Worm (Caenorhabditis elegans): ENCODE results near the gene C53A5.2.

The C53A5.2 gene

ce11 chrV:14523788-14524582, 980 bp upstream of the C53A5.2 start, which contains the start of gene ril-1 (continued):
- TF ChIP-seq jun-1 (tag; optimal IDR thresholded peaks at IDR 0.05) (no peak), attf-4 (tag; optimal IDR thresholded peaks at IDR 0.05) (no peak), ama-1 (optimal IDR thresholded peaks at IDR 0.05) (no peak), ceh-62 (tag; optimal IDR thresholded peaks at IDR 0.05) (no peak), mxl-3 (GFP tag; optimal IDR thresholded peaks at IDR 0.05) (peak; percentile 6), hlh-30 (tag; optimal IDR thresholded peaks at IDR 0.05; ENCODE audit: insufficient read depth) (peak; percentile 35), cey-2 (tag; optimal IDR thresholded peaks at IDR 0.05; ENCODE audit: borderline replicate concordance, insufficient read depth) (no peak), ces-1 (GFP tag; optimal IDR thresholded peaks at IDR 0.05) (no peak), hlh-11 (tag; optimal IDR thresholded peaks at IDR 0.05) (no peak), nhr-28 (tag; optimal IDR thresholded peaks at IDR 0.05) (peak; percentile 59), nhr-25 (tag; optimal IDR thresholded peaks at IDR 0.05; ENCODE audit: borderline replicate concordance, insufficient read depth) (no peak), nhr-41 (GFP tag; IDR thresholded peaks at IDR 0.05) (no peak), aha-1 (tag) (peak; percentile 77), lin-38 (GFP tag; IDR thresholded peaks at IDR 0.05) (peak; percentile 62), nhr-48 (tag; optimal IDR thresholded peaks at IDR 0.05) (no peak), aly-2 (tag; optimal IDR thresholded peaks at IDR 0.05) (no peak), hif-1 (tag; optimal IDR thresholded peaks at IDR 0.05) (peak in 1 of 2 experiments; percentile 28), dmd-9 (GFP tag; IDR thresholded peaks at IDR 0.05) (no peak), unc-62 (GFP tag; optimal IDR thresholded peaks at IDR 0.05 in 1 of 2) (no peak), unc-62 (tag; optimal IDR thresholded peaks at IDR 0.05) (no peak), ctbp-1 (GFP tag; IDR thresholded peaks at IDR 0.05) (no peak)

ce11 chrV:14522514-14522913, 491 bp downstream of the C53A5.2 start, which contains the start of gene C53A5.16:
Gene C53A5.16 (minus strand): TSS chrV:14522614.
- TF ChIP-seq hlh-11 (tag; optimal IDR thresholded peaks at IDR 0.05) (no peak), fkh-10 (GFP tag; optimal IDR thresholded peaks at IDR 0.05) (no peak), nhr-42 (GFP tag; IDR thresholded peaks at IDR 0.05) (no peak), Y105C5A.15 (GFP tag; IDR thresholded peaks at IDR 0.05) (no peak), ztf-7 (tag; optimal IDR thresholded peaks at IDR 0.05) (no peak), T20F7.1 (GFP tag; optimal IDR thresholded peaks at IDR 0.05) (no peak), arid-1 (GFP tag; conservative IDR thresholded peaks at IDR 0.05) (no peak), D1046.2 (GFP tag; IDR thresholded peaks at IDR 0.05) (no peak), Y5F2A.4 (GFP tag; optimal IDR thresholded peaks at IDR 0.05) (no peak), nhr-48 (tag; optimal IDR thresholded peaks at IDR 0.05) (no peak), nhr-11 (tag; optimal IDR thresholded peaks at IDR 0.05) (no peak), daf-16 (GFP tag; optimal IDR thresholded peaks at IDR 0.05) (no peak), daf-16 (tag; optimal IDR thresholded peaks at IDR 0.05) (no peak), nhr-10 (tag; optimal IDR thresholded peaks at IDR 0.05) (no peak), zfp-3 (GFP tag; conservative IDR thresholded peaks at IDR 0.05) (no peak), attf-4 (tag; optimal IDR thresholded peaks at IDR 0.05) (no peak), dpl-1 (GFP tag; optimal IDR thresholded peaks at IDR 0.05) (no peak), daf-19 (GFP tag; conservative IDR thresholded peaks at IDR 0.05) (no peak), daf-12 (tag; optimal IDR thresholded peaks at IDR 0.05) (no peak), Y75B8A.6 (GFP tag; IDR thresholded peaks at IDR 0.05) (no peak), zag-1 (tag; optimal IDR thresholded peaks at IDR 0.05) (no peak)

ce11 chrV:14521000-14521399, 2.0 kb downstream of the C53A5.2 start, which contains the start of gene C53A5.17:
Gene C53A5.17 (minus strand): TSS chrV:14521100.
- no peak for TF ChIP-seq Y5F2A.4 (GFP tag; optimal IDR thresholded peaks at IDR 0.05)
- peak in 1 of 2 experiments; percentile 32 for TF ChIP-seq unc-62 (GFP tag; optimal IDR thresholded peaks at IDR 0.05 in 1 of 2)
- TF ChIP-seq unc-62 (tag; optimal IDR thresholded peaks at IDR 0.05) = no peak

Data from whole organism, L4 larva.